Worm (Caenorhabditis elegans) whole organism, L4 larva: ENCODE results near the gene asp-3.
A peak's percentile ranks its signal among the peaks of the same experiment; 100 is the strongest.

Source experiments
- F37D6.2 ChIP-seq: sonication (generic microtip); optimal IDR thresholded peaks from 2 replicates; lab custom pipeline; 2016; ENCODE audit warnings: mild to moderate bottlenecking, missing genetic modification characterization, missing compliant biosample characterization
- F44E2.7 ChIP-seq: fragments of 200-800 bp; sonication (Bioruptor generic); IDR thresholded peaks from 2 replicates; pipeline ENCODE4 v2.1.2; 2022; ENCODE audit warnings: missing genetic modification characterization, missing compliant biosample characterization
- F49E8.2 ChIP-seq: sonication (generic microtip); optimal IDR thresholded peaks from 2 replicates; lab custom pipeline; 2016; ENCODE audit warnings: missing compliant biosample characterization, mild to moderate bottlenecking, missing genetic modification characterization, borderline replicate concordance
- T26A8.4 ChIP-seq: fragments of 200-800 bp; sonication (Bioruptor generic); IDR thresholded peaks from 2 replicates; pipeline ENCODE4 v1.3.6; 2022; ENCODE audit warnings: missing genetic modification characterization, missing compliant biosample characterization
- Y105C5A.15 ChIP-seq: fragments of 200-800 bp; sonication (Bioruptor generic); IDR thresholded peaks from 2 replicates; pipeline ENCODE4 v1.3.6; 2022; ENCODE audit warnings: missing genetic modification characterization, missing compliant biosample characterization
- Y48G9A.11 ChIP-seq: fragments of 200-800 bp; sonication (Bioruptor generic); IDR thresholded peaks from 2 replicates; pipeline ENCODE4 v1.3.6; 2022; ENCODE audit warnings: missing genetic modification reagents, missing genetic modification characterization, missing compliant biosample characterization
- Y5F2A.4 ChIP-seq: fragments of 200-800 bp; sonication (Bioruptor generic); optimal IDR thresholded peaks from 2 replicates; lab custom pipeline; 2018; ENCODE audit warnings: mild to moderate bottlenecking, missing genetic modification characterization, missing compliant biosample characterization
- Y75B8A.6 ChIP-seq: fragments of 200-800 bp; sonication (Bioruptor generic); IDR thresholded peaks from 2 replicates; pipeline ENCODE4 v1.3.6; 2022; ENCODE audit warnings: missing genetic modification reagents, missing genetic modification characterization, missing compliant biosample characterization
- ZK337.2 ChIP-seq: fragments of 200-800 bp; sonication (Bioruptor generic); IDR thresholded peaks from 2 replicates; pipeline ENCODE4 v1.3.6; 2022; ENCODE audit warnings: missing genetic modification reagents, missing genetic modification characterization, missing compliant biosample characterization
- ZK546.5 ChIP-seq, 2 experiments: sonication (generic microtip); optimal IDR thresholded peaks; 2 replicates each; lab custom pipeline; 2017; ENCODE audit warnings: missing biosample characterization in 2 of 2, missing genetic modification characterization in 2 of 2
- aly-2 ChIP-seq: sonication (generic microtip); optimal IDR thresholded peaks from 2 replicates; lab custom pipeline; 2018; ENCODE audit warnings: missing biosample characterization, missing genetic modification characterization
- ama-1 ChIP-seq: fragments of 150-350 bp; optimal IDR thresholded peaks from 2 replicates; lab custom pipeline; 2014; ENCODE audit warnings: inconsistent platforms, mixed read lengths
- ceh-62 ChIP-seq: sonication (generic microtip); optimal IDR thresholded peaks from 2 replicates; lab custom pipeline; 2017; ENCODE audit warnings: missing biosample characterization, missing genetic modification characterization
- ceh-82 ChIP-seq: sonication (generic microtip); optimal IDR thresholded peaks from 2 replicates; lab custom pipeline; 2017; ENCODE audit warnings: missing biosample characterization, missing genetic modification characterization
- ctbp-1 ChIP-seq: fragments of 200-800 bp; sonication (Bioruptor generic); IDR thresholded peaks from 2 replicates; pipeline ENCODE4 v1.3.6; 2022; ENCODE audit warnings: missing genetic modification reagents, missing genetic modification characterization, missing compliant biosample characterization
- daf-16 ChIP-seq, 3 experiments: sonication (generic microtip); optimal IDR thresholded peaks; 2 replicates each; lab custom pipeline; 2016 to 2017; ENCODE audit warnings: missing genetic modification characterization in 3 of 3, missing genetic modification reagents in 3 of 3, mild to moderate bottlenecking in 2 of 3, missing compliant biosample characterization in 2 of 3, missing biosample characterization in 1 of 3, moderate library complexity in 1 of 3
- daf-19 ChIP-seq: fragments of 200-800 bp; sonication (Bioruptor generic); conservative IDR thresholded peaks from 2 replicates; pipeline ENCODE4 v1.3.6; 2022; ENCODE audit warnings: missing genetic modification characterization, missing compliant biosample characterization
- dmd-6 ChIP-seq: fragments of 200-800 bp; sonication (Bioruptor generic); IDR thresholded peaks from 2 replicates; pipeline ENCODE4 v1.3.6; 2022; ENCODE audit warnings: missing genetic modification reagents, missing genetic modification characterization, missing compliant biosample characterization
- dpl-1 ChIP-seq: fragments of 150-350 bp; optimal IDR thresholded peaks from 2 replicates; lab custom pipeline; 2014; ENCODE audit warnings: missing biosample characterization, missing genetic modification reagents, missing genetic modification characterization
- duxl-1 ChIP-seq: sonication (generic microtip); optimal IDR thresholded peaks from 2 replicates; lab custom pipeline; 2016; ENCODE audit warnings: mild to moderate bottlenecking, missing genetic modification characterization, moderate library complexity, missing compliant biosample characterization; ENCODE audit not compliant: poor library complexity
- egl-27 ChIP-seq: sonication (generic microtip); optimal IDR thresholded peaks from 3 replicates; lab custom pipeline; 2017; ENCODE audit warnings: missing biosample characterization, missing genetic modification reagents, missing genetic modification characterization
- egl-43 ChIP-seq: fragments of 200-800 bp; sonication (Bioruptor generic); IDR thresholded peaks from 2 replicates; pipeline ENCODE4 v1.3.6; 2022; ENCODE audit warnings: missing genetic modification reagents, missing genetic modification characterization, missing compliant biosample characterization
- fkh-10 ChIP-seq: fragments of 150-350 bp; optimal IDR thresholded peaks from 2 replicates; lab custom pipeline; 2014; ENCODE audit warnings: missing biosample characterization, missing genetic modification reagents, missing genetic modification characterization
- jun-1 ChIP-seq: fragments of 150-350 bp; optimal IDR thresholded peaks from 2 replicates; lab custom pipeline; 2014; ENCODE audit warnings: missing biosample characterization, missing genetic modification reagents, missing genetic modification characterization
- lin-1 ChIP-seq: fragments of 200-800 bp; sonication (Bioruptor generic); IDR thresholded peaks from 2 replicates; pipeline ENCODE4 v1.3.6; 2022; ENCODE audit warnings: missing genetic modification reagents, missing genetic modification characterization, missing compliant biosample characterization
- lin-13 ChIP-seq: fragments of 150-350 bp; optimal IDR thresholded peaks from 2 replicates; lab custom pipeline; 2014; ENCODE audit warnings: missing biosample characterization, missing genetic modification reagents, missing genetic modification characterization
- lsy-2 ChIP-seq, 2 experiments: fragments of 150-350 bp in 1 of 2; sonication (generic microtip) in 1 of 2; optimal IDR thresholded peaks; 2 replicates each; lab custom pipeline; 2014 to 2017; ENCODE audit warnings: missing biosample characterization in 2 of 2, missing genetic modification characterization in 2 of 2
- madf-9 ChIP-seq: fragments of 200-800 bp; sonication (Bioruptor generic); conservative IDR thresholded peaks from 2 replicates; pipeline ENCODE4 v1.3.6; 2022; ENCODE audit warnings: missing genetic modification reagents, missing genetic modification characterization, missing compliant biosample characterization
- mdt-29 ChIP-seq: fragments of 200-800 bp; sonication (Bioruptor generic); IDR thresholded peaks from 2 replicates; pipeline ENCODE4 v1.3.6; 2022; ENCODE audit warnings: missing genetic modification reagents, missing genetic modification characterization, missing compliant biosample characterization
- mep-1 ChIP-seq: fragments of 150-350 bp; sonication (generic microtip); optimal IDR thresholded peaks from 3 replicates; lab custom pipeline; 2014; ENCODE audit warnings: missing biosample characterization, missing genetic modification characterization
- mxl-2 ChIP-seq: fragments of 200-800 bp; sonication (Bioruptor generic); conservative IDR thresholded peaks from 2 replicates; pipeline ENCODE4 v1.3.6; 2022; ENCODE audit warnings: missing genetic modification reagents, missing genetic modification characterization, missing compliant biosample characterization
- mxl-3 ChIP-seq: fragments of 200-800 bp; sonication (Bioruptor generic); optimal IDR thresholded peaks from 2 replicates; lab custom pipeline; 2018; ENCODE audit warnings: mild to moderate bottlenecking, missing genetic modification characterization, missing compliant biosample characterization
- nhr-11 ChIP-seq: fragments of 150-350 bp; optimal IDR thresholded peaks from 2 replicates; lab custom pipeline; 2014; ENCODE audit warnings: missing biosample characterization, missing genetic modification characterization
- nhr-25 ChIP-seq: sonication (generic microtip); optimal IDR thresholded peaks from 2 replicates; lab custom pipeline; 2017; ENCODE audit warnings: missing genetic modification characterization, mild to moderate bottlenecking, missing compliant biosample characterization, antibody characterized with exemption, moderate library complexity, borderline replicate concordance; ENCODE audit not compliant: insufficient read depth
- nhr-28 ChIP-seq: fragments of 150-350 bp; optimal IDR thresholded peaks from 2 replicates; lab custom pipeline; 2014; ENCODE audit warnings: missing biosample characterization, missing genetic modification characterization
- nhr-42 ChIP-seq: fragments of 200-800 bp; sonication (Bioruptor generic); IDR thresholded peaks from 2 replicates; pipeline ENCODE4 v1.3.6; 2022; ENCODE audit warnings: missing genetic modification characterization, missing compliant biosample characterization
- nhr-76 ChIP-seq: fragments of 150-350 bp; optimal IDR thresholded peaks from 2 replicates; lab custom pipeline; 2014; ENCODE audit warnings: missing biosample characterization, missing genetic modification characterization
- nhr-77 ChIP-seq: fragments of 150-350 bp; optimal IDR thresholded peaks from 2 replicates; lab custom pipeline; 2014; ENCODE audit warnings: missing biosample characterization, missing genetic modification characterization
- saeg-2 ChIP-seq: fragments of 200-800 bp; sonication (Bioruptor generic); IDR thresholded peaks from 2 replicates; pipeline ENCODE4 v1.3.6; 2022; ENCODE audit warnings: missing genetic modification reagents, missing genetic modification characterization, missing compliant biosample characterization
- sdz-12 ChIP-seq: fragments of 200-800 bp; sonication (Bioruptor generic); optimal IDR thresholded peaks from 2 replicates; lab custom pipeline; 2018; ENCODE audit warnings: mild to moderate bottlenecking, missing genetic modification characterization, missing compliant biosample characterization
- snpc-1.2 ChIP-seq: fragments of 200-800 bp; sonication (Bioruptor generic); IDR thresholded peaks from 2 replicates; pipeline ENCODE4 v1.3.6; 2022; ENCODE audit warnings: missing genetic modification reagents, missing genetic modification characterization, missing compliant biosample characterization
- snpc-4 ChIP-seq: fragments of 150-350 bp; optimal IDR thresholded peaks from 2 replicates; lab custom pipeline; 2014; ENCODE audit warnings: missing biosample characterization, missing genetic modification characterization
- tra-1 ChIP-seq: fragments of 200-800 bp; sonication (Bioruptor generic); IDR thresholded peaks from 2 replicates; pipeline ENCODE4 v1.3.6; 2022; ENCODE audit warnings: missing genetic modification reagents, missing genetic modification characterization, missing compliant biosample characterization
- unc-130 ChIP-seq: sonication (generic microtip); optimal IDR thresholded peaks from 2 replicates; lab custom pipeline; 2016; ENCODE audit warnings: missing genetic modification reagents, missing genetic modification characterization, missing compliant biosample characterization
- vab-7 ChIP-seq: fragments of 200-800 bp; sonication (Bioruptor generic); IDR thresholded peaks from 2 replicates; pipeline ENCODE4 v1.3.6; 2022; ENCODE audit warnings: missing genetic modification reagents, missing genetic modification characterization, missing compliant biosample characterization
- zag-1 ChIP-seq: fragments of 150-350 bp; optimal IDR thresholded peaks from 2 replicates; lab custom pipeline; 2014; ENCODE audit warnings: missing biosample characterization, missing genetic modification characterization
- zfp-3 ChIP-seq: fragments of 200-800 bp; sonication (Bioruptor generic); conservative IDR thresholded peaks from 2 replicates; pipeline ENCODE4 v1.3.6; 2022; ENCODE audit warnings: missing genetic modification reagents, missing genetic modification characterization, missing compliant biosample characterization
- zip-11 ChIP-seq: fragments of 200-800 bp; sonication (Bioruptor generic); IDR thresholded peaks from 2 replicates; pipeline ENCODE4 v1.3.6; 2022; ENCODE audit warnings: missing genetic modification characterization, missing compliant biosample characterization
- zip-2 ChIP-seq: fragments of 150-350 bp; optimal IDR thresholded peaks from 2 replicates; lab custom pipeline; 2014; ENCODE audit warnings: missing biosample characterization, missing genetic modification characterization
- ztf-11 ChIP-seq: fragments of 150-350 bp; optimal IDR thresholded peaks from 2 replicates; lab custom pipeline; 2014; ENCODE audit warnings: missing biosample characterization, missing genetic modification characterization

Gene asp-3

DNA sequence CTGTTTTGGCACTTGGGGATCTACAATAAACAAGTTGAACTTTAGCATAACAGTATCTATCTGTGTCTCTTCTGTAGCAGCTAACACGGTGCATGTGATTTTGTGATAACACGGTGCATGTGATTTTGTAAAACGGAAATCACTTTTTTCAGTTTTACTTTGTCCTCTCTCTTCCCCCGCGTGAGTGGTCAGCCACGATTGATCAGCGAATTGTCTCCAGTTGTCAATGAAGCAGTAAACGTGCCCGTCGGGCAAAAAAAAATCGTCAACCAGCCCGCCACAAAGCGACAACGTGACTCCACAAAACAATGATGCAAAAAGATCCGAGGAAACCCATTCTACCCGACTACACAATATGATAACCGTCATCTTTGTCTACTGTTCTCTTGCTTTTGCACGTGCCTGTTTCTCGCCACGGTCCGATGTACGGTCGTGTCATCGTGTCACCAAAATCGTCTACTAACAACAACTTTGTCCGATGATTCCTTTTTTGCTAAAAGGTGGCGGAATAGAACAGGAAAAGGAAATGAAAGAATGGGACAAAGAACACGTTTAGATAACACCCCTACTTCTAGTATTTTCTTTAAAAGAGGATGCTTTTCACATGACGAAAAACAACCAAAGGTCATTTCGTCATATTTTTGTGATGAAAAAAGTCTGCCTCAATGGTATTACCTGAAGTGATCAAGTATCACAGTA, 41.6 kb upstream of the asp-3 start (continued):
- TF ChIP-seq zip-11: no peak
- peak; percentile 89 for TF ChIP-seq mxl-2
- peak; percentile 96 for TF ChIP-seq dmd-6
- peak; percentile 82 for TF ChIP-seq saeg-2 (GFP tag; lab: Robert Waterston, UW)
- TF ChIP-seq ama-1: no peak
- peak; percentile 62 for TF ChIP-seq mep-1 (tag; lab: Kevin White, UChicago)
- no peak for TF ChIP-seq F37D6.2 (tag; lab: Kevin White, UChicago)
- TF ChIP-seq nhr-28 (tag; lab: Kevin White, UChicago): peak; percentile 92
- TF ChIP-seq lsy-2 (tag; optimal IDR thresholded peaks at IDR 0.05; lab: Kevin White, UChicago): peak; percentile 37 to 59
- TF ChIP-seq daf-19 (GFP tag; lab: Robert Waterston, UW): peak; percentile 49; the same call in 1 of the 2 replicates
- no peak for TF ChIP-seq ztf-11 (tag; lab: Kevin White, UChicago)
- no peak for TF ChIP-seq snpc-1.2 (GFP tag; lab: Robert Waterston, UW)
- peak; percentile 80 for TF ChIP-seq lin-1 (GFP tag; lab: Robert Waterston, UW)
- TF ChIP-seq egl-27: no peak
- TF ChIP-seq Y105C5A.15: 0 out of 2 replicates have a peak, but pooled peaks have one; percentile 18
- TF ChIP-seq nhr-25: peak; percentile 72
- no peak for TF ChIP-seq Y75B8A.6 (GFP tag; lab: Robert Waterston, UW)
- peak; percentile 8 for TF ChIP-seq sdz-12 (GFP tag; lab: Kevin White, UChicago)
- TF ChIP-seq nhr-11: peak; percentile 26
- TF ChIP-seq ceh-82 (tag; lab: Kevin White, UChicago): no peak
- TF ChIP-seq ZK337.2 (GFP tag; lab: Robert Waterston, UW): 0 out of 2 replicates have a peak, but pooled peaks have one; percentile 26
- peak; percentile 94 for TF ChIP-seq mxl-3
- peak; percentile 66; the same call in 1 of the 2 replicates for TF ChIP-seq nhr-42 (GFP tag; lab: Robert Waterston, UW)
- no peak for TF ChIP-seq unc-130
- TF ChIP-seq ctbp-1 (GFP tag; lab: Robert Waterston, UW): no peak
- no peak for TF ChIP-seq egl-43 (GFP tag; lab: Robert Waterston, UW)
- no peak for TF ChIP-seq jun-1 (tag; lab: Kevin White, UChicago)
- peak; percentile 89 for TF ChIP-seq tra-1 (GFP tag; lab: Robert Waterston, UW)
- no peak for TF ChIP-seq ceh-62
- TF ChIP-seq ZK546.5 (tag; optimal IDR thresholded peaks at IDR 0.05; lab: Kevin White, UChicago): no peak
- no peak for TF ChIP-seq Y48G9A.11 (GFP tag; lab: Robert Waterston, UW)
- TF ChIP-seq aly-2 (tag; lab: Kevin White, UChicago): no peak
- TF ChIP-seq duxl-1 (tag; lab: Kevin White, UChicago): peak; percentile 21
- peak in 1 of 2 experiments; percentile 45 for TF ChIP-seq daf-16 (GFP tag; optimal IDR thresholded peaks at IDR 0.05; lab: Kevin White, UChicago)
- TF ChIP-seq daf-16 (tag; optimal IDR thresholded peaks at IDR 0.05; lab: Kevin White, UChicago): peak; percentile 97
- TF ChIP-seq dpl-1: peak; percentile 8
- TF ChIP-seq nhr-76 (tag; lab: Kevin White, UChicago): no peak
- TF ChIP-seq Y5F2A.4 (GFP tag; lab: Kevin White, UChicago): no peak
- no peak for TF ChIP-seq F49E8.2 (tag; lab: Kevin White, UChicago)
- TF ChIP-seq zip-2 (tag; lab: Kevin White, UChicago): peak; percentile 41
- TF ChIP-seq fkh-10 (GFP tag; lab: Kevin White, UChicago): no peak
- peak; percentile 73 for TF ChIP-seq T26A8.4 (GFP tag; lab: Robert Waterston, UW)
- peak; percentile 52; the same call in 1 of the 2 replicates for TF ChIP-seq madf-9 (GFP tag; lab: Robert Waterston, UW)
- TF ChIP-seq nhr-77: peak; percentile 3
- TF ChIP-seq vab-7 (GFP tag; lab: Robert Waterston, UW): no peak
- no peak for TF ChIP-seq snpc-4 (tag; lab: Kevin White, UChicago)
- TF ChIP-seq mdt-29: peak; percentile 93
- TF ChIP-seq zfp-3 (GFP tag; lab: Robert Waterston, UW): peak; percentile 78; the same call in 1 of the 2 replicates
- TF ChIP-seq F44E2.7 (GFP tag; lab: Robert Waterston, UW): no peak
- no peak for TF ChIP-seq zag-1 (tag; lab: Kevin White, UChicago)
- no peak for TF ChIP-seq lin-13 (GFP tag; lab: Kevin White, UChicago)
